Fruit fly (Drosophila melanogaster) whole organism, embryonic: ENCODE results near the gene janA.

Experiments used
- CG11093 ChIP-seq: fragments of 200-800 bp; sonication (Bioruptor generic); IDR thresholded peaks from 3 replicates; pipeline ENCODE4 v1.3.6; 2022; ENCODE audit warnings: missing biosample characterization, missing genetic modification characterization
- CG11723 ChIP-seq: fragments of 200-800 bp; sonication (Bioruptor generic); optimal IDR thresholded peaks from 2 replicates; lab custom pipeline; 2017; ENCODE audit warnings: missing biosample characterization, mild to moderate bottlenecking, missing genetic modification characterization
- CG12942 ChIP-seq: fragments of 200-800 bp; sonication (Bioruptor generic); optimal IDR thresholded peaks from 3 replicates; lab custom pipeline; 2016; ENCODE audit warnings: missing biosample characterization, missing genetic modification characterization
- CG14441 ChIP-seq: fragments of 200-800 bp; sonication (Bioruptor generic); IDR thresholded peaks from 2 replicates; pipeline ENCODE4 v1.3.6; 2022; ENCODE audit warnings: missing biosample characterization, missing genetic modification characterization
- CG14860 ChIP-seq: fragments of 200-800 bp; sonication (Bioruptor generic); IDR thresholded peaks from 3 replicates; pipeline ENCODE4 v1.3.6; 2022; ENCODE audit warnings: missing biosample characterization, missing genetic modification characterization; ENCODE audit not compliant: partially characterized antibody
- CG15269 ChIP-seq: fragments of 200-800 bp; sonication (Bioruptor generic); optimal IDR thresholded peaks from 2 replicates; lab custom pipeline; 2018; ENCODE audit warnings: missing biosample characterization, mild to moderate bottlenecking, missing genetic modification characterization, moderate library complexity
- CG1602 ChIP-seq: fragments of 200-800 bp; sonication (Bioruptor generic); optimal IDR thresholded peaks from 3 replicates; lab custom pipeline; 2016; ENCODE audit warnings: missing biosample characterization, missing genetic modification characterization
- CG1603 ChIP-seq: fragments of 200-800 bp; sonication (Bioruptor generic); optimal IDR thresholded peaks from 2 replicates; lab custom pipeline; 2019; ENCODE audit warnings: missing biosample characterization, mild to moderate bottlenecking, missing genetic modification characterization, moderate library complexity
- CG17186 ChIP-seq: fragments of 200-800 bp; sonication (Bioruptor generic); optimal IDR thresholded peaks from 3 replicates; lab custom pipeline; 2017; ENCODE audit warnings: missing biosample characterization, missing genetic modification reagents, missing genetic modification characterization
- CG32772 ChIP-seq: fragments of 200-800 bp; sonication (Bioruptor generic); IDR thresholded peaks from 2 replicates; pipeline ENCODE4 v1.3.6; 2022; ENCODE audit warnings: missing biosample characterization, missing genetic modification characterization
- CG34376 ChIP-seq: fragments of 200-800 bp; sonication (Bioruptor generic); optimal IDR thresholded peaks from 2 replicates; lab custom pipeline; 2018; ENCODE audit warnings: missing biosample characterization, mild to moderate bottlenecking, missing genetic modification characterization
- CG3726 ChIP-seq: fragments of 200-800 bp; sonication (Bioruptor generic); IDR thresholded peaks from 3 replicates; pipeline ENCODE4, ENCODE4 v1.3.6; 2022; ENCODE audit warnings: missing biosample characterization, missing genetic modification characterization
- CG3838 ChIP-seq: fragments of 200-800 bp; sonication (Bioruptor generic); optimal IDR thresholded peaks from 3 replicates; lab custom pipeline; 2016; ENCODE audit warnings: missing biosample characterization, missing genetic modification characterization
- CG4282 ChIP-seq: fragments of 200-800 bp; sonication (Bioruptor generic); optimal IDR thresholded peaks from 2 replicates; lab custom pipeline; 2016; ENCODE audit warnings: missing biosample characterization, missing genetic modification characterization
- CG4854 ChIP-seq: fragments of 200-800 bp; sonication (Bioruptor generic); optimal IDR thresholded peaks from 2 replicates; lab custom pipeline; 2016; ENCODE audit warnings: missing biosample characterization, missing genetic modification characterization, inconsistent platforms
- CG5180 ChIP-seq: fragments of 200-800 bp; sonication (Bioruptor generic); optimal IDR thresholded peaks from 3 replicates; lab custom pipeline; 2017; ENCODE audit warnings: missing biosample characterization, missing genetic modification characterization, mild to moderate bottlenecking, moderate library complexity, missing genetic modification reagents
- CG6254 ChIP-seq: fragments of 200-800 bp; sonication (Bioruptor generic); optimal IDR thresholded peaks from 3 replicates; lab custom pipeline; 2017; ENCODE audit warnings: mild to moderate bottlenecking, missing biosample characterization, missing genetic modification reagents, missing genetic modification characterization
- CG6654 ChIP-seq: fragments of 200-800 bp; sonication (Bioruptor generic); optimal IDR thresholded peaks from 2 replicates; lab custom pipeline; 2017; ENCODE audit warnings: missing biosample characterization, mild to moderate bottlenecking, missing genetic modification characterization
- D19B ChIP-seq: fragments of 200-800 bp; sonication (Bioruptor generic); optimal IDR thresholded peaks from 2 replicates; lab custom pipeline; 2017; ENCODE audit warnings: missing biosample characterization, mild to moderate bottlenecking, missing genetic modification characterization
- Dip2 ChIP-seq: fragments of 200-800 bp; sonication (Bioruptor generic); IDR thresholded peaks from 2 replicates; pipeline ENCODE4 v1.3.6; 2022; ENCODE audit warnings: missing biosample characterization, missing genetic modification characterization
- Dp ChIP-seq: fragments of 200-800 bp; sonication (Bioruptor generic); optimal IDR thresholded peaks from 2 replicates; lab custom pipeline; 2018; ENCODE audit warnings: missing biosample characterization, mild to moderate bottlenecking, missing genetic modification characterization, moderate library complexity
- Gsc ChIP-seq: fragments of 200-800 bp; sonication (Bioruptor generic); IDR thresholded peaks from 2 replicates; pipeline ENCODE4 v1.3.6; 2022; ENCODE audit warnings: missing biosample characterization, missing genetic modification characterization
- Jarid2 ChIP-seq: fragments of 200-800 bp; sonication (Bioruptor generic); optimal IDR thresholded peaks from 3 replicates; lab custom pipeline; 2017; ENCODE audit warnings: mild to moderate bottlenecking, missing biosample characterization, missing genetic modification reagents, missing genetic modification characterization
- Kr ChIP-seq: fragments of 200-800 bp; sonication (Bioruptor generic); optimal IDR thresholded peaks from 2 replicates; lab custom pipeline; 2017; ENCODE audit warnings: missing biosample characterization, mild to moderate bottlenecking, missing genetic modification characterization
- Lim3 ChIP-seq: fragments of 200-800 bp; sonication (Bioruptor generic); IDR thresholded peaks from 2 replicates; pipeline ENCODE4 v1.3.6; 2022; ENCODE audit warnings: missing biosample characterization, missing genetic modification characterization
- Mes4 ChIP-seq: fragments of 200-800 bp; sonication (Bioruptor generic); optimal IDR thresholded peaks from 2 replicates; lab custom pipeline; 2016; ENCODE audit warnings: missing biosample characterization, missing genetic modification characterization
- Mrtf ChIP-seq: fragments of 200-800 bp; sonication (Bioruptor generic); IDR thresholded peaks from 3 replicates; pipeline ENCODE4 v1.3.6; 2022; ENCODE audit warnings: missing biosample characterization, missing genetic modification characterization
- Six4 ChIP-seq: fragments of 200-800 bp; sonication (Bioruptor generic); optimal IDR thresholded peaks from 2 replicates; lab custom pipeline; 2016; ENCODE audit warnings: missing biosample characterization, missing genetic modification characterization
- Sox100B ChIP-seq: fragments of 200-800 bp; sonication (Bioruptor generic); optimal IDR thresholded peaks from 3 replicates; lab custom pipeline; 2018; ENCODE audit warnings: missing biosample characterization, mild to moderate bottlenecking, missing genetic modification characterization
- abd-A ChIP-seq: fragments of 200-800 bp; sonication (Bioruptor generic); optimal IDR thresholded peaks from 3 replicates; lab custom pipeline; 2019; ENCODE audit warnings: missing biosample characterization, mild to moderate bottlenecking, missing genetic modification characterization, moderate library complexity
- al ChIP-seq: fragments of 200-800 bp; sonication (Bioruptor generic); IDR thresholded peaks from 2 replicates; pipeline ENCODE4 v1.3.6; 2022; ENCODE audit warnings: missing biosample characterization, missing genetic modification characterization
- bbx ChIP-seq: fragments of 200-800 bp; sonication (Bioruptor generic); IDR thresholded peaks from 2 replicates; pipeline ENCODE4 v1.3.6; 2022; ENCODE audit warnings: missing biosample characterization, missing genetic modification characterization; ENCODE audit not compliant: partially characterized antibody
- cad ChIP-seq: fragments of >200 bp; optimal IDR thresholded peaks from 2 replicates; lab custom pipeline; 2017; ENCODE audit warnings: missing biosample characterization, missing genetic modification characterization
- crol ChIP-seq: fragments of 200-800 bp; sonication (Bioruptor generic); IDR thresholded peaks from 2 replicates; pipeline ENCODE4 v1.3.6; 2022; ENCODE audit warnings: missing biosample characterization, missing genetic modification characterization
- dmrt99B ChIP-seq: fragments of 200-800 bp; sonication (Bioruptor generic); optimal IDR thresholded peaks from 2 replicates; lab custom pipeline; 2018; ENCODE audit warnings: missing biosample characterization, mild to moderate bottlenecking, missing genetic modification characterization, moderate library complexity
- her ChIP-seq: fragments of 200-800 bp; sonication (Bioruptor generic); optimal IDR thresholded peaks from 2 replicates; lab custom pipeline; 2016; ENCODE audit warnings: missing biosample characterization, missing genetic modification characterization
- ind ChIP-seq: fragments of 200-800 bp; sonication (Bioruptor generic); optimal IDR thresholded peaks from 3 replicates; lab custom pipeline; 2016; ENCODE audit warnings: missing biosample characterization, missing genetic modification characterization
- nmo ChIP-seq: fragments of 200-800 bp; sonication (Bioruptor generic); optimal IDR thresholded peaks from 2 replicates; lab custom pipeline; 2018; ENCODE audit warnings: missing biosample characterization, mild to moderate bottlenecking, missing genetic modification characterization, moderate library complexity
- pan ChIP-seq, 4 experiments: fragments of >200 bp in 3 of 4; fragments of 200-800 bp in 1 of 4; sonication (Bioruptor generic) in 1 of 4; optimal IDR thresholded peaks in 3 of 4; IDR thresholded peaks in 1 of 4; 2 replicates each; pipeline versions ENCODE4 v1.3.6 to Lab custom; 2017 to 2022; ENCODE audit warnings: missing biosample characterization in 2 of 4, missing genetic modification characterization in 2 of 4, mixed read lengths in 1 of 4
- pho ChIP-seq: fragments of 200-800 bp; sonication (Bioruptor generic); optimal IDR thresholded peaks from 2 replicates; lab custom pipeline; 2016; ENCODE audit warnings: missing biosample characterization, missing genetic modification characterization
- pita ChIP-seq: fragments of 200-800 bp; sonication (Bioruptor generic); optimal IDR thresholded peaks from 2 replicates; lab custom pipeline; 2017; ENCODE audit warnings: missing biosample characterization, mild to moderate bottlenecking, missing genetic modification characterization
- pzg ChIP-seq: fragments of 200-800 bp; sonication (Bioruptor generic); optimal IDR thresholded peaks from 3 replicates; lab custom pipeline; 2018; ENCODE audit warnings: missing biosample characterization, mild to moderate bottlenecking, missing genetic modification characterization, moderate library complexity
- row ChIP-seq: fragments of 200-800 bp; sonication (Bioruptor generic); IDR thresholded peaks from 3 replicates; pipeline ENCODE4 v1.3.6; 2022; ENCODE audit warnings: missing biosample characterization, missing genetic modification characterization
- shn ChIP-seq: fragments of 200-800 bp; sonication (Bioruptor generic); optimal IDR thresholded peaks from 3 replicates; lab custom pipeline; 2016; ENCODE audit warnings: missing biosample characterization, missing genetic modification characterization
- tap ChIP-seq: fragments of 200-800 bp; optimal IDR thresholded peaks from 3 replicates; lab custom pipeline; 2019; ENCODE audit warnings: missing biosample characterization, mild to moderate bottlenecking, missing genetic modification characterization, moderate library complexity
- tgo ChIP-seq: fragments of 200-800 bp; sonication (Bioruptor generic); IDR thresholded peaks from 3 replicates; pipeline ENCODE4 v1.3.6; 2022; ENCODE audit warnings: missing biosample characterization, missing genetic modification characterization
- tna ChIP-seq: fragments of 200-800 bp; sonication (Bioruptor generic); IDR thresholded peaks from 2 replicates; pipeline ENCODE4 v1.3.6; 2022; ENCODE audit warnings: missing biosample characterization, missing genetic modification characterization; ENCODE audit not compliant: partially characterized antibody
- toy ChIP-seq: fragments of 200-800 bp; sonication (Bioruptor generic); IDR thresholded peaks from 2 replicates; pipeline ENCODE4 v1.3.6; 2022; ENCODE audit warnings: missing biosample characterization, missing genetic modification characterization
- zen2 ChIP-seq: fragments of 200-800 bp; sonication (Bioruptor generic); IDR thresholded peaks from 3 replicates; pipeline ENCODE4 v1.3.6; 2022; ENCODE audit warnings: missing biosample characterization, missing genetic modification characterization; ENCODE audit not compliant: partially characterized antibody

Gene janA

dm6 chr3R:30021559-30022451, 17.5 kb downstream of the janA start, which contains the start of gene Mgat2 (continued):
- TF ChIP-seq CG17186 (GFP tag; lab: Kevin White, UChicago) (peak; percentile 24), Lim3 (GFP tag; lab: Robert Waterston, UW) (no peak), CG4854 (GFP tag; lab: Kevin White, UChicago) (no peak), bbx (GFP tag; lab: Robert Waterston, UW) (peak; percentile 86), nmo (no peak), CG3838 (no peak), crol (GFP tag; lab: Robert Waterston, UW) (no peak), shn (GFP tag; lab: Kevin White, UChicago) (no peak), CG32772 (GFP tag; lab: Robert Waterston, UW) (no peak), Kr (GFP tag; lab: Kevin White, UChicago) (no peak), Mes4 (GFP tag; lab: Kevin White, UChicago) (no peak), abd-A (tag; lab: Kevin White, UChicago) (peak; percentile 96), CG14441 (no peak), cad (no peak), CG4282 (no peak), al (GFP tag; lab: Robert Waterston, UW) (no peak), CG15269 (tag; lab: Kevin White, UChicago) (no peak), CG11723 (GFP tag; lab: Kevin White, UChicago) (peak; percentile 16), tgo (GFP tag; lab: Robert Waterston, UW) (no peak), CG34376 (GFP tag; lab: Kevin White, UChicago) (peak; percentile 84), Dip2 (no peak), CG6654 (no peak), CG3726 (no peak), CG12942 (GFP tag; lab: Kevin White, UChicago) (no peak), Dp (peak; percentile 79), CG5180 (GFP tag; lab: Kevin White, UChicago) (no peak), CG11093 (no peak), pita (GFP tag; lab: Kevin White, UChicago) (no peak), tna (GFP tag; lab: Robert Waterston, UW) (peak; percentile 72; the same call in 1 of the 2 replicates), D19B (GFP tag; lab: Kevin White, UChicago) (no peak), Six4 (GFP tag; lab: Kevin White, UChicago) (no peak), Sox100B (GFP tag; lab: Kevin White, UChicago) (no peak), zen2 (GFP tag; lab: Robert Waterston, UW) (peak; percentile 90), row (GFP tag; lab: Robert Waterston, UW) (no peak), pzg (GFP tag; lab: Kevin White, UChicago) (peak; percentile 24), ind (no peak), pan (optimal IDR thresholded peaks at IDR 0.05; lab: Kevin White, UChicago) (no peak), pan (GFP tag; optimal IDR thresholded peaks at IDR 0.05 in 1 of 2, IDR thresholded peaks at IDR 0.05 in 1 of 2) (no peak), CG14860 (GFP tag; lab: Robert Waterston, UW) (peak; percentile 71), toy (GFP tag; lab: Robert Waterston, UW) (no peak), tap (tag; lab: Kevin White, UChicago) (peak; percentile 65), her (peak; percentile 75), pho (GFP tag; lab: Kevin White, UChicago) (no peak), CG6254 (GFP tag; lab: Kevin White, UChicago) (peak; percentile 63), dmrt99B (no peak), Jarid2 (peak; percentile 87), CG1602 (no peak), Mrtf (GFP tag; lab: Robert Waterston, UW) (no peak), Gsc (GFP tag; lab: Robert Waterston, UW) (no peak), CG1603 (peak; percentile 44)
